Fruit fly (Drosophila melanogaster): Measurements from ENCODE around the gene Mnr.

Mnr gene

DNA sequence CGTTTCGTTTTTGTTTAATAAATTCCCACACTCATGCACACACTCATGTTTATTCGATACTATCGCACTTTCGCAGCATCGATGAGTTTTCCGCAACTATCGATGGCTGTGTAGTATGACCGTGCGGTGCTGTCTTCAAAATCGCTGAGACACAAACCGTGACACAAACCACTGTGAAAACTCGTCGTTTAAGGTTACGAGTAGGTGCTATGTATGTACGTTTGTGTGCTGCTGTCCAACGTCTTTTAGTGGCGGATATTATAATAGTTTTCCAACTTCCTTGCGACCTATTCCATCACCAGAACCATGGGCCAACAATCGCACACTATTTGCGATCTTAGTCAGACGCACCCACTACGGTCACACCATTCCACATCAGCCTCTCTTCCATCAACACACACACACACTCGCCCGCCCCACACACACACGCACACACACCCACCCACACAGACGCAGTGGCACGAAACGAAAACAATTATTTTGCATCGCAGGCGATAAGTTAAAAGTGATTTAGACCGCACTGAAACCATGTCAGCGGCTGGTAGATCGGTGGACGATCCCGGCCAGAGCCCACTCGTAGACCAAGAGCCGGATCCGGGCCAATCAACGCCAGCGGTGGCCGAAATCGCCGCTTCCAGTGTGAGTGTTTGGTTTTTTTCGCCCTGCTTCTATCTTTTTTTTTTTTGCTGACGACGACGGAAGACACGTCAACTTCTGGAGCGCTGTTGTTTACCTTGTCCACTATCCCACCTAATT is 43.1 kb upstream of the Mnr start, which contains the start of the genes Dd and CG1486 (continued):
- TF ChIP-seq CG6654 (GFP tag; optimal IDR thresholded peaks at IDR 0.05) (no peak), Xrp1 (GFP tag; IDR thresholded peaks at IDR 0.05) (no peak), CG17912 (GFP tag; optimal IDR thresholded peaks at IDR 0.05) (no peak), CG11696 (GFP tag; IDR thresholded peaks at IDR 0.05) (no peak), CG17829 (tag; optimal IDR thresholded peaks at IDR 0.05) (peak; percentile 35), unpg (GFP tag; optimal IDR thresholded peaks at IDR 0.05) (no peak), CG10959 (GFP tag; IDR thresholded peaks at IDR 0.05) (no peak), Awh (GFP tag; IDR thresholded peaks at IDR 0.05) (no peak), danr (GFP tag; IDR thresholded peaks at IDR 0.05) (no peak), MBD-R2 (GFP tag; IDR thresholded peaks at IDR 0.05) (peak; percentile 48; the same call in 1 of the 2 replicates), fu2 (GFP tag; optimal IDR thresholded peaks at IDR 0.05) (no peak), Trl (optimal IDR thresholded peaks at IDR 0.05) (peak in 1 of 2 experiments; percentile 39), Trl (GFP tag; optimal IDR thresholded peaks at IDR 0.05) (no peak), CG15073 (GFP tag; optimal IDR thresholded peaks at IDR 0.05) (no peak), Kr (GFP tag; optimal IDR thresholded peaks at IDR 0.05) (no peak), CG4707 (GFP tag; optimal IDR thresholded peaks at IDR 0.05) (no peak), CG1233 (GFP tag; optimal IDR thresholded peaks at IDR 0.05) (no peak), twi (tag; optimal IDR thresholded peaks at IDR 0.05) (peak; percentile 19), vvl (GFP tag; IDR thresholded peaks at IDR 0.05) (no peak), emc (GFP tag; optimal IDR thresholded peaks at IDR 0.05) (no peak), tup (GFP tag; optimal IDR thresholded peaks at IDR 0.05) (no peak), lab (GFP tag; optimal IDR thresholded peaks at IDR 0.05) (no peak), GATAe (GFP tag; conservative IDR thresholded peaks at IDR 0.05) (no peak), pfk (GFP tag; optimal IDR thresholded peaks at IDR 0.05) (no peak), gfzf (GFP tag; optimal IDR thresholded peaks at IDR 0.05) (peak; percentile 94), D19A (tag; optimal IDR thresholded peaks at IDR 0.05) (peak; percentile 17), tx (GFP tag; optimal IDR thresholded peaks at IDR 0.05) (no peak), Aef1 (GFP tag; IDR thresholded peaks at IDR 0.05) (no peak), br (optimal IDR thresholded peaks at IDR 0.05) (no peak), NC2β (GFP tag; optimal IDR thresholded peaks at IDR 0.05) (no peak), CHES-1-like (GFP tag; optimal IDR thresholded peaks at IDR 0.05) (peak; percentile 61), bbx (GFP tag; IDR thresholded peaks at IDR 0.05; ENCODE audit: partially characterized antibody) (peak; percentile 89), Xbp1 (GFP tag; optimal IDR thresholded peaks at IDR 0.05) (peak; percentile 29), salm (tag; optimal IDR thresholded peaks at IDR 0.05) (no peak), vnd (GFP tag; IDR thresholded peaks at IDR 0.05; ENCODE audit: partially characterized antibody) (peak; percentile 92), Blimp-1 (GFP tag; optimal IDR thresholded peaks at IDR 0.05) (no peak), dm (GFP tag; optimal IDR thresholded peaks at IDR 0.05) (peak; percentile 53), sima (GFP tag; optimal IDR thresholded peaks at IDR 0.05) (no peak), btn (GFP tag; optimal IDR thresholded peaks at IDR 0.05) (no peak), al (GFP tag; IDR thresholded peaks at IDR 0.05) (no peak), grau (tag; optimal IDR thresholded peaks at IDR 0.05) (peak; percentile 29), CG2678 (tag; optimal IDR thresholded peaks at IDR 0.05) (no peak), Lhr (GFP tag; optimal IDR thresholded peaks at IDR 0.05) (peak; percentile 70), phol (tag; optimal IDR thresholded peaks at IDR 0.05) (peak; percentile 51), CG2199 (GFP tag; IDR thresholded peaks at IDR 0.05) (no peak), CG43689 (GFP tag; IDR thresholded peaks at IDR 0.05) (no peak), CG10543 (GFP tag; optimal IDR thresholded peaks at IDR 0.05) (peak; percentile 30), CG8359 (GFP tag; optimal IDR thresholded peaks at IDR 0.05; ENCODE audit: borderline replicate concordance) (no peak), Rx (GFP tag; IDR thresholded peaks at IDR 0.05) (no peak), stwl (tag; optimal IDR thresholded peaks at IDR 0.05) (peak; percentile 44), crc (GFP tag; optimal IDR thresholded peaks at IDR 0.05) (no peak)

All from whole organism, embryonic.